Fruit fly (Drosophila melanogaster) whole organism: ENCODE results near the gene HemK1.

ENCODE experiments used
- CG8478 ChIP-seq: fragments of >200 bp; optimal IDR thresholded peaks from 2 replicates; lab custom pipeline; 2018; ENCODE audit warnings: inconsistent platforms
- Dll ChIP-seq: fragments of >200 bp; optimal IDR thresholded peaks from 2 replicates; lab custom pipeline; 2017
- EcR ChIP-seq, 2 experiments: fragments of >200 bp; optimal IDR thresholded peaks; 2 replicates each; lab custom pipeline; 2017; ENCODE audit warnings: missing biosample characterization in 2 of 2, missing genetic modification characterization in 2 of 2, missing genetic modification reagents in 2 of 2
- pan ChIP-seq: fragments of >200 bp; optimal IDR thresholded peaks from 2 replicates; lab custom pipeline; 2017
- psq ChIP-seq: fragments of >200 bp; optimal IDR thresholded peaks from 2 replicates; lab custom pipeline; 2017
- usp ChIP-seq: fragments of >200 bp; optimal IDR thresholded peaks from 2 replicates; lab custom pipeline; 2017; ENCODE audit warnings: missing biosample characterization, missing genetic modification characterization, mixed read lengths

The HemK1 gene

dm6 chr2L:6481310-6481738 lies 13.8 kb upstream of the HemK1 start:
- TF ChIP-seq Dll (lab: Kevin White, UChicago) (no peak), usp (GFP tag; lab: Kevin White, UChicago) (no peak), CG8478 (no peak), EcR (GFP tag; optimal IDR thresholded peaks at IDR 0.05; lab: Kevin White, UChicago) (no peak), pan (lab: Kevin White, UChicago) (no peak), psq (no peak)

dm6 chr2L:6480212-6480994 lies 12.9 kb upstream of the HemK1 start, which contains the start of the genes Sec61alpha and Daxx:
Gene Sec61alpha (minus strand): TSS chr2L:6480575.
Gene Daxx (plus strand): TSS chr2L:6480929.
- TF ChIP-seq EcR (GFP tag; optimal IDR thresholded peaks at IDR 0.05; lab: Kevin White, UChicago) (no peak), psq (no peak), pan (lab: Kevin White, UChicago) (no peak)

dm6 chr2L:6479226-6479906 lies 11.9 kb upstream of the HemK1 start:
- TF ChIP-seq psq = no peak
- no peak for TF ChIP-seq CG8478
- TF ChIP-seq pan (lab: Kevin White, UChicago) = no peak
- no peak for TF ChIP-seq usp (GFP tag; lab: Kevin White, UChicago)
- TF ChIP-seq EcR (GFP tag; optimal IDR thresholded peaks at IDR 0.05; lab: Kevin White, UChicago) = no peak
- no peak for TF ChIP-seq Dll (lab: Kevin White, UChicago)

- TF ChIP-seq pan (lab: Kevin White, UChicago) = no peak
- no peak for TF ChIP-seq usp (GFP tag; lab: Kevin White, UChicago)
- no peak for TF ChIP-seq CG8478
- TF ChIP-seq EcR (GFP tag; optimal IDR thresholded peaks at IDR 0.05; lab: Kevin White, UChicago) = no peak
- TF ChIP-seq Dll (lab: Kevin White, UChicago) = no peak
- no peak for TF ChIP-seq psq
Measured at dm6 chr2L:6476753-6477152, 9.3 kb upstream of the HemK1 start, which contains the start of gene CG9536. Gene CG9536 (minus strand): TSS chr2L:6476975.

dm6 chr2L:6474878-6475582 lies 7.5 kb upstream of the HemK1 start:
- TF ChIP-seq pan (lab: Kevin White, UChicago) = no peak
- no peak for TF ChIP-seq psq
- TF ChIP-seq Dll (lab: Kevin White, UChicago) = no peak
- no peak for TF ChIP-seq usp (GFP tag; lab: Kevin White, UChicago)
- TF ChIP-seq EcR (GFP tag; optimal IDR thresholded peaks at IDR 0.05; lab: Kevin White, UChicago) = no peak
- TF ChIP-seq CG8478 = no peak

dm6 chr2L:6474298-6474697 lies 6.8 kb upstream of the HemK1 start:
- TF ChIP-seq CG8478 (no peak), EcR (GFP tag; optimal IDR thresholded peaks at IDR 0.05; lab: Kevin White, UChicago) (no peak), usp (GFP tag; lab: Kevin White, UChicago) (no peak), Dll (lab: Kevin White, UChicago) (no peak), psq (no peak), pan (lab: Kevin White, UChicago) (no peak)

- no peak for TF ChIP-seq psq
- peak; percentile 79 for TF ChIP-seq pan (lab: Kevin White, UChicago)
- no peak for TF ChIP-seq CG8478
- no peak for TF ChIP-seq usp (GFP tag; lab: Kevin White, UChicago)
Measured at dm6 chr2L:6473076-6474037, 5.9 kb upstream of the HemK1 start, which contains the start of gene mmy. Gene mmy (minus strand): TSS chr2L:6473904.

- TF ChIP-seq EcR (GFP tag; optimal IDR thresholded peaks at IDR 0.05; lab: Kevin White, UChicago) (no peak), pan (lab: Kevin White, UChicago) (peak; percentile 81), Dll (lab: Kevin White, UChicago) (no peak), psq (no peak), CG8478 (no peak), usp (GFP tag; lab: Kevin White, UChicago) (no peak)
Measured at dm6 chr2L:6471978-6472776, 4.7 kb upstream of the HemK1 start.

- no peak for TF ChIP-seq pan (lab: Kevin White, UChicago)
- TF ChIP-seq psq = no peak
- TF ChIP-seq CG8478 = no peak
- TF ChIP-seq EcR (GFP tag; optimal IDR thresholded peaks at IDR 0.05; lab: Kevin White, UChicago) = no peak
- TF ChIP-seq Dll (lab: Kevin White, UChicago) = no peak
- no peak for TF ChIP-seq usp (GFP tag; lab: Kevin White, UChicago)
Measured at dm6 chr2L:6470100-6470644, 2.7 kb upstream of the HemK1 start.

- TF ChIP-seq CG8478 = no peak
- no peak for TF ChIP-seq pan (lab: Kevin White, UChicago)
- TF ChIP-seq Dll (lab: Kevin White, UChicago) = no peak
- TF ChIP-seq EcR (GFP tag; optimal IDR thresholded peaks at IDR 0.05; lab: Kevin White, UChicago) = no peak
- no peak for TF ChIP-seq usp (GFP tag; lab: Kevin White, UChicago)
- TF ChIP-seq psq = no peak
Measured at dm6 chr2L:6465497-6465896, 2.0 kb downstream of the HemK1 start, which contains the start of gene Rchy1. Gene Rchy1 (minus strand): TSS chr2L:6465669.
